Worm (Caenorhabditis elegans) whole organism, L4 larva: ENCODE results near the gene cwp-1.

Source experiments
- F37D6.2 ChIP-seq: sonication (generic microtip); optimal IDR thresholded peaks from 2 replicates; lab custom pipeline; 2016; ENCODE audit warnings: mild to moderate bottlenecking, missing genetic modification characterization, missing compliant biosample characterization
- F44E2.7 ChIP-seq: fragments of 200-800 bp; sonication (Bioruptor generic); IDR thresholded peaks from 2 replicates; pipeline ENCODE4 v2.1.2; 2022; ENCODE audit warnings: missing genetic modification characterization, missing compliant biosample characterization
- F49E8.2 ChIP-seq: sonication (generic microtip); optimal IDR thresholded peaks from 2 replicates; lab custom pipeline; 2016; ENCODE audit warnings: missing compliant biosample characterization, mild to moderate bottlenecking, missing genetic modification characterization, borderline replicate concordance
- R02D3.7 ChIP-seq: fragments of 150-350 bp; sonication (generic microtip); optimal IDR thresholded peaks from 3 replicates; lab custom pipeline; 2014; ENCODE audit warnings: missing biosample characterization, missing genetic modification characterization
- T26A8.4 ChIP-seq: fragments of 200-800 bp; sonication (Bioruptor generic); IDR thresholded peaks from 2 replicates; pipeline ENCODE4 v1.3.6; 2022; ENCODE audit warnings: missing genetic modification characterization, missing compliant biosample characterization
- Y105C5A.15 ChIP-seq: fragments of 200-800 bp; sonication (Bioruptor generic); IDR thresholded peaks from 2 replicates; pipeline ENCODE4 v1.3.6; 2022; ENCODE audit warnings: missing genetic modification characterization, missing compliant biosample characterization
- Y75B8A.6 ChIP-seq: fragments of 200-800 bp; sonication (Bioruptor generic); IDR thresholded peaks from 2 replicates; pipeline ENCODE4 v1.3.6; 2022; ENCODE audit warnings: missing genetic modification reagents, missing genetic modification characterization, missing compliant biosample characterization
- aha-1 ChIP-seq: fragments of 150-350 bp; peaks from one replicate; lab custom pipeline; 2014; ENCODE audit warnings: missing biosample characterization, missing genetic modification characterization
- ama-1 ChIP-seq: fragments of 150-350 bp; optimal IDR thresholded peaks from 2 replicates; lab custom pipeline; 2014; ENCODE audit warnings: inconsistent platforms, mixed read lengths
- attf-4 ChIP-seq: sonication (generic microtip); optimal IDR thresholded peaks from 3 replicates; lab custom pipeline; 2017; ENCODE audit warnings: missing biosample characterization, missing genetic modification characterization
- ceh-20 ChIP-seq: fragments of 200-800 bp; sonication (Bioruptor generic); IDR thresholded peaks from 2 replicates; pipeline ENCODE4 v1.3.6; 2022; ENCODE audit warnings: missing genetic modification reagents, missing genetic modification characterization, missing compliant biosample characterization
- ceh-28 ChIP-seq: fragments of 150-350 bp; optimal IDR thresholded peaks from 2 replicates; lab custom pipeline; 2014; ENCODE audit warnings: missing biosample characterization, missing genetic modification reagents, missing genetic modification characterization
- ceh-32 ChIP-seq: sonication (generic microtip); optimal IDR thresholded peaks from 2 replicates; lab custom pipeline; 2016; ENCODE audit warnings: mild to moderate bottlenecking, missing genetic modification characterization, missing compliant biosample characterization; ENCODE audit not compliant: poor library complexity
- ceh-82 ChIP-seq: sonication (generic microtip); optimal IDR thresholded peaks from 2 replicates; lab custom pipeline; 2017; ENCODE audit warnings: missing biosample characterization, missing genetic modification characterization
- cey-2 ChIP-seq: sonication (generic microtip); optimal IDR thresholded peaks from 3 replicates; lab custom pipeline; 2017; ENCODE audit warnings: missing genetic modification characterization, mild to moderate bottlenecking, missing compliant biosample characterization, antibody characterized with exemption, borderline replicate concordance; ENCODE audit not compliant: insufficient read depth
- ctbp-1 ChIP-seq: fragments of 200-800 bp; sonication (Bioruptor generic); IDR thresholded peaks from 2 replicates; pipeline ENCODE4 v1.3.6; 2022; ENCODE audit warnings: missing genetic modification reagents, missing genetic modification characterization, missing compliant biosample characterization
- daf-12 ChIP-seq: fragments of 150-350 bp; optimal IDR thresholded peaks from 2 replicates; lab custom pipeline; 2014; ENCODE audit warnings: missing biosample characterization, missing genetic modification reagents, missing genetic modification characterization
- dmd-6 ChIP-seq: fragments of 200-800 bp; sonication (Bioruptor generic); IDR thresholded peaks from 2 replicates; pipeline ENCODE4 v1.3.6; 2022; ENCODE audit warnings: missing genetic modification reagents, missing genetic modification characterization, missing compliant biosample characterization
- egl-43 ChIP-seq: fragments of 200-800 bp; sonication (Bioruptor generic); IDR thresholded peaks from 2 replicates; pipeline ENCODE4 v1.3.6; 2022; ENCODE audit warnings: missing genetic modification reagents, missing genetic modification characterization, missing compliant biosample characterization
- gei-8 ChIP-seq: fragments of 200-800 bp; sonication (Bioruptor generic); optimal IDR thresholded peaks from 2 replicates; lab custom pipeline; 2018; ENCODE audit warnings: mild to moderate bottlenecking, missing genetic modification characterization, missing compliant biosample characterization
- hmg-1.1 ChIP-seq: fragments of 200-800 bp; sonication (Bioruptor generic); IDR thresholded peaks from 2 replicates; pipeline ENCODE4 v1.3.6; 2022; ENCODE audit warnings: missing genetic modification reagents, missing genetic modification characterization, missing compliant biosample characterization
- lin-1 ChIP-seq: fragments of 200-800 bp; sonication (Bioruptor generic); IDR thresholded peaks from 2 replicates; pipeline ENCODE4 v1.3.6; 2022; ENCODE audit warnings: missing genetic modification reagents, missing genetic modification characterization, missing compliant biosample characterization
- lin-13 ChIP-seq: fragments of 150-350 bp; optimal IDR thresholded peaks from 2 replicates; lab custom pipeline; 2014; ENCODE audit warnings: missing biosample characterization, missing genetic modification reagents, missing genetic modification characterization
- lin-29 ChIP-seq: fragments of 200-800 bp; sonication (Bioruptor generic); IDR thresholded peaks from 2 replicates; pipeline ENCODE4 v1.3.6; 2022; ENCODE audit warnings: missing genetic modification reagents, missing genetic modification characterization, missing compliant biosample characterization
- lsy-2 ChIP-seq, 2 experiments: fragments of 150-350 bp in 1 of 2; sonication (generic microtip) in 1 of 2; optimal IDR thresholded peaks; 2 replicates each; lab custom pipeline; 2014 to 2017; ENCODE audit warnings: missing biosample characterization in 2 of 2, missing genetic modification characterization in 2 of 2
- madf-9 ChIP-seq: fragments of 200-800 bp; sonication (Bioruptor generic); conservative IDR thresholded peaks from 2 replicates; pipeline ENCODE4 v1.3.6; 2022; ENCODE audit warnings: missing genetic modification reagents, missing genetic modification characterization, missing compliant biosample characterization
- mes-2 ChIP-seq: sonication (generic microtip); optimal IDR thresholded peaks from 2 replicates; lab custom pipeline; 2016; ENCODE audit warnings: missing genotype, mild to moderate bottlenecking, missing genetic modification characterization, missing compliant biosample characterization; ENCODE audit not compliant: poor library complexity, severe bottlenecking
- mxl-2 ChIP-seq: fragments of 200-800 bp; sonication (Bioruptor generic); conservative IDR thresholded peaks from 2 replicates; pipeline ENCODE4 v1.3.6; 2022; ENCODE audit warnings: missing genetic modification reagents, missing genetic modification characterization, missing compliant biosample characterization
- mxl-3 ChIP-seq: fragments of 200-800 bp; sonication (Bioruptor generic); optimal IDR thresholded peaks from 2 replicates; lab custom pipeline; 2018; ENCODE audit warnings: mild to moderate bottlenecking, missing genetic modification characterization, missing compliant biosample characterization
- nhr-10 ChIP-seq: fragments of 150-350 bp; optimal IDR thresholded peaks from 2 replicates; lab custom pipeline; 2014; ENCODE audit warnings: missing biosample characterization, missing genetic modification characterization
- nhr-102 ChIP-seq: sonication (generic microtip); optimal IDR thresholded peaks from 2 replicates; lab custom pipeline; 2016; ENCODE audit warnings: mild to moderate bottlenecking, missing genetic modification characterization, moderate library complexity, missing compliant biosample characterization
- nhr-111 ChIP-seq: fragments of 200-800 bp; sonication (Bioruptor generic); optimal IDR thresholded peaks from 2 replicates; lab custom pipeline; 2018; ENCODE audit warnings: mild to moderate bottlenecking, missing genetic modification characterization, missing compliant biosample characterization
- nhr-48 ChIP-seq: sonication (generic microtip); optimal IDR thresholded peaks from 2 replicates; lab custom pipeline; 2016; ENCODE audit warnings: mild to moderate bottlenecking, missing genetic modification characterization, missing compliant biosample characterization
- nhr-77 ChIP-seq: fragments of 150-350 bp; optimal IDR thresholded peaks from 2 replicates; lab custom pipeline; 2014; ENCODE audit warnings: missing biosample characterization, missing genetic modification characterization
- pha-4 ChIP-seq, 2 experiments: fragments of 150-350 bp in 1 of 2; fragments of 200-800 bp in 1 of 2; sonication (Bioruptor generic) in 1 of 2; IDR thresholded peaks in 1 of 2; optimal IDR thresholded peaks in 1 of 2; 2 replicates each; pipeline versions ENCODE4 v1.3.6 to Lab custom; 2014 to 2022; ENCODE audit warnings: missing genetic modification characterization in 2 of 2, missing genetic modification reagents in 2 of 2, missing biosample characterization in 1 of 2, missing compliant biosample characterization in 1 of 2
- php-3 ChIP-seq: fragments of 200-800 bp; sonication (Bioruptor generic); IDR thresholded peaks from 2 replicates; pipeline ENCODE4 v1.3.6; 2022; ENCODE audit warnings: missing genetic modification reagents, missing genetic modification characterization, missing compliant biosample characterization
- pqm-1 ChIP-seq: sonication (generic microtip); optimal IDR thresholded peaks from 2 replicates; lab custom pipeline; 2017; ENCODE audit warnings: missing biosample characterization, missing genetic modification characterization
- skn-1 ChIP-seq: fragments of 150-350 bp; optimal IDR thresholded peaks from 2 replicates; lab custom pipeline; 2014; ENCODE audit warnings: missing biosample characterization, missing genetic modification characterization
- snpc-1.2 ChIP-seq: fragments of 200-800 bp; sonication (Bioruptor generic); IDR thresholded peaks from 2 replicates; pipeline ENCODE4 v1.3.6; 2022; ENCODE audit warnings: missing genetic modification reagents, missing genetic modification characterization, missing compliant biosample characterization
- spr-1 ChIP-seq: sonication (generic microtip); optimal IDR thresholded peaks from 2 replicates; lab custom pipeline; 2016; ENCODE audit warnings: mild to moderate bottlenecking, missing genetic modification characterization, missing compliant biosample characterization
- unc-130 ChIP-seq: sonication (generic microtip); optimal IDR thresholded peaks from 2 replicates; lab custom pipeline; 2016; ENCODE audit warnings: missing genetic modification reagents, missing genetic modification characterization, missing compliant biosample characterization
- unc-39 ChIP-seq: sonication (generic microtip); optimal IDR thresholded peaks from 2 replicates; lab custom pipeline; 2017; ENCODE audit warnings: missing biosample characterization, missing genetic modification characterization
- vab-7 ChIP-seq: fragments of 200-800 bp; sonication (Bioruptor generic); IDR thresholded peaks from 2 replicates; pipeline ENCODE4 v1.3.6; 2022; ENCODE audit warnings: missing genetic modification reagents, missing genetic modification characterization, missing compliant biosample characterization
- zip-11 ChIP-seq: fragments of 200-800 bp; sonication (Bioruptor generic); IDR thresholded peaks from 2 replicates; pipeline ENCODE4 v1.3.6; 2022; ENCODE audit warnings: missing genetic modification characterization, missing compliant biosample characterization
- ztf-11 ChIP-seq: fragments of 150-350 bp; optimal IDR thresholded peaks from 2 replicates; lab custom pipeline; 2014; ENCODE audit warnings: missing biosample characterization, missing genetic modification characterization
- ztf-7 ChIP-seq: fragments of 150-350 bp; optimal IDR thresholded peaks from 2 replicates; lab custom pipeline; 2014; ENCODE audit warnings: missing biosample characterization, missing genetic modification characterization

Gene cwp-1

ce11 chrV:4867535-4867934 lies 26.5 kb upstream of the cwp-1 start:
- TF ChIP-seq ama-1 (lab: Kevin White, UChicago), result no peak
- TF ChIP-seq vab-7 (GFP tag; lab: Robert Waterston, UW), result no peak

ce11 chrV:4865364-4865763 lies 24.3 kb upstream of the cwp-1 start, which contains the start of gene srd-32:
Gene srd-32, plus strand, starts transcription at chrV:4865664.
- no peak for TF ChIP-seq Y75B8A.6
- TF ChIP-seq mxl-3, result peak; percentile 39
- TF ChIP-seq pha-4 (GFP tag; IDR thresholded peaks at IDR 0.05; lab: Robert Waterston, UW), result no peak
- TF ChIP-seq pha-4 (tag; optimal IDR thresholded peaks at IDR 0.05; lab: Kevin White, UChicago), result no peak
- TF ChIP-seq ama-1 (lab: Kevin White, UChicago), result no peak
- no peak for TF ChIP-seq ctbp-1
- no peak for TF ChIP-seq gei-8 (GFP tag; lab: Kevin White, UChicago)
- TF ChIP-seq, all 104 proteins: peak for 1

ce11 chrV:4864330-4864729 lies 23.3 kb upstream of the cwp-1 start:
- no peak for TF ChIP-seq F37D6.2 (tag; lab: Kevin White, UChicago)
- no peak for TF ChIP-seq lin-13 (GFP tag; lab: Kevin White, UChicago)
- no peak for TF ChIP-seq ceh-32
- TF ChIP-seq ztf-11 (tag; lab: Kevin White, UChicago), result no peak
- no peak for TF ChIP-seq vab-7 (GFP tag; lab: Robert Waterston, UW)
- no peak for TF ChIP-seq unc-39 (tag; lab: Kevin White, UChicago)
- no peak for TF ChIP-seq R02D3.7 (tag; lab: Kevin White, UChicago)
- TF ChIP-seq, all 104 proteins: peak for 0

ce11 chrV:4862737-4863136 lies 21.7 kb upstream of the cwp-1 start, which contains the start of gene C37H5.13:
Gene C37H5.13, minus strand, starts transcription at chrV:4862965.
- no peak for TF ChIP-seq F49E8.2 (tag; lab: Kevin White, UChicago)
- TF ChIP-seq aha-1, result no peak
- no peak for TF ChIP-seq lin-29
- TF ChIP-seq attf-4, result no peak
- no peak for TF ChIP-seq daf-12 (tag; lab: Kevin White, UChicago)
- TF ChIP-seq hmg-1.1 (GFP tag; lab: Robert Waterston, UW), result no peak
- no peak for TF ChIP-seq nhr-48 (tag; lab: Kevin White, UChicago)
- TF ChIP-seq php-3 (GFP tag; lab: Robert Waterston, UW), result no peak
- peak; percentile 56 for TF ChIP-seq ztf-7 (tag; lab: Kevin White, UChicago)
- TF ChIP-seq Y75B8A.6, result no peak
- no peak for TF ChIP-seq T26A8.4 (GFP tag; lab: Robert Waterston, UW)
- no peak for TF ChIP-seq lin-13 (GFP tag; lab: Kevin White, UChicago)
- TF ChIP-seq skn-1 (tag; lab: Kevin White, UChicago), result no peak
- TF ChIP-seq pqm-1 (tag; lab: Kevin White, UChicago), result no peak
- no peak for TF ChIP-seq ama-1 (lab: Kevin White, UChicago)
- no peak for TF ChIP-seq ceh-28 (tag; lab: Kevin White, UChicago)
- no peak for TF ChIP-seq zip-11 (GFP tag; lab: Robert Waterston, UW)
- no peak for TF ChIP-seq ceh-20
- no peak for TF ChIP-seq mes-2 (tag; lab: Kevin White, UChicago)
- TF ChIP-seq Y105C5A.15 (GFP tag; lab: Robert Waterston, UW), result no peak
- no peak for TF ChIP-seq lin-1
- TF ChIP-seq lsy-2 (tag; optimal IDR thresholded peaks at IDR 0.05; lab: Kevin White, UChicago), result peak in 1 of 2 experiments; percentile 19
- TF ChIP-seq nhr-77 (tag; lab: Kevin White, UChicago), result no peak
- TF ChIP-seq dmd-6 (GFP tag; lab: Robert Waterston, UW), result no peak; the same call in 1 of the 2 replicates
- TF ChIP-seq nhr-102 (tag; lab: Kevin White, UChicago), result no peak
- TF ChIP-seq egl-43, result no peak
- TF ChIP-seq nhr-10, result no peak
- TF ChIP-seq F44E2.7 (GFP tag; lab: Robert Waterston, UW), result no peak
- no peak for TF ChIP-seq snpc-1.2 (GFP tag; lab: Robert Waterston, UW)
- TF ChIP-seq unc-130 (GFP tag; lab: Kevin White, UChicago), result no peak
- TF ChIP-seq cey-2 (tag; lab: Kevin White, UChicago), result no peak
- TF ChIP-seq madf-9 (GFP tag; lab: Robert Waterston, UW), result no peak
- TF ChIP-seq nhr-111 (GFP tag; lab: Kevin White, UChicago), result no peak
- no peak for TF ChIP-seq ceh-82
- TF ChIP-seq spr-1, result no peak
- TF ChIP-seq mxl-2 (GFP tag; lab: Robert Waterston, UW), result no peak
